Worm (Caenorhabditis elegans): ENCODE results near the gene zyg-12.

DNA sequence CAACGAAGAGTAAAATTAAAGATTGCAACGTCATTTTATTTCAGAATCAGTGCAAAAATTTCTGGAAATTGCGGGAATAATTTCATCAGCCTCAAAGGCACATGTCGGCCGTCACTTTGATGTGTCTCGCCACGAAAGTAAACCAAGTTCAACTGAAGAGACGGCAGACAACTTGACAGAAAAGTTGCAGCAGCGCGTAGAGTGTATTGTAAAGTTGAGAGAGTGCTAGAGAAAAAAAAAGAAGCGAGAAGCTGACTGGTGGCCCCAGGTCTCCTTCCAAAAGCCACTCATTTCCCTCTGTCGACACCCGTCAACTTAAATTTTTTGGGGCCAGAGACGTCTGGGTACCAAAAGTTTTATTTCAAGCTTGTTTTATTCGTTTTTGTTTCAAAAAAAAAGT is 45.4 kb upstream of the zyg-12 start:
- TF ChIP-seq med-1 (GFP tag; optimal IDR thresholded peaks at IDR 0.05; ENCODE audit: insufficient read depth) = no peak
- TF ChIP-seq tab-1 (GFP tag; IDR thresholded peaks at IDR 0.05) = no peak
- TF ChIP-seq ref-1 (GFP tag; conservative IDR thresholded peaks at IDR 0.05) = no peak
- TF ChIP-seq ztf-29 (GFP tag; IDR thresholded peaks at IDR 0.05) = peak; percentile 57; the same call in 1 of the 2 replicates
- TF ChIP-seq T22C8.4 (GFP tag; IDR thresholded peaks at IDR 0.05) = no peak
- 0 out of 2 replicates have a peak, but pooled peaks have one; percentile 7 for TF ChIP-seq flt-1 (GFP tag; IDR thresholded peaks at IDR 0.05)
- no peak for TF ChIP-seq klf-2 (GFP tag; conservative IDR thresholded peaks at IDR 0.05)
- no peak for TF ChIP-seq ztf-23 (GFP tag; IDR thresholded peaks at IDR 0.05)
- TF ChIP-seq cog-1 (tag; optimal IDR thresholded peaks at IDR 0.05) = no peak

Data from whole organism, midembryonic.